Fruit fly (Drosophila melanogaster): ENCODE data around the gene CG14391.

CG14391 gene

DNA sequence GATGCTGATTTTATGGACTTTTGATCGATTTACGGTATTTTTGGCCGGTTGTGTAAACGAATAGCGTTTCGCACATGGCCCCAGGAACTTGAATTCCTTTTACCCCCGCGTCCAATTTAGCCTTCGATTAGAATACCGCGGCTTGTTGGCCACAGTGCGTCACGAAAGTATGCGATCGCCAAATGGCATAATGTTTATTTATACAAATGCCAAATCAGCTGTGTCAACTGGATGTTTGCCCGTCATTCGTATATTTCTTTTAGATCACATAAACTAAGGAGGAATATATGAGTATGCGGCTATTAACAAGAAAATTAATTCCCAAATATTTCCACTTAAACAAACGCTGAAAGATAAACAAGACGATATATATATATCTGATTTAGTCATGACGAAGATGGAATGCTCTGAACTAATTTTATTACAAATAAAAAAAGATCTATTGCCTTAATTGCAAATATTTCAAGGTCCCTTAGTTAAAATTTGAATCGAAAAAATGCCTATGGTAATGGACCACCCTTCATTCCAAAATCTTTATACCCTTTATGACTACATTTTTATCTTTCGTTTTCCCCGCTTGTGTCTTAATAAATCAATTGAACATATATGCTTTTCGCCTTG lies 37.6 kb downstream of the CG14391 start (continued):
- TF ChIP-seq slbo (GFP tag; IDR thresholded peaks at IDR 0.05) (peak; percentile 55), CG4360 (GFP tag; IDR thresholded peaks at IDR 0.05) (no peak), Bteb2 (GFP tag; optimal IDR thresholded peaks at IDR 0.05) (no peak), stwl (tag; optimal IDR thresholded peaks at IDR 0.05) (no peak), CG2120 (GFP tag; optimal IDR thresholded peaks at IDR 0.05) (peak; percentile 64), gro (GFP tag; optimal IDR thresholded peaks at IDR 0.05) (peak; percentile 0), CG13624 (GFP tag; optimal IDR thresholded peaks at IDR 0.05) (peak; percentile 14), CG13424 (tag; optimal IDR thresholded peaks at IDR 0.05) (peak; percentile 8), ro (GFP tag; IDR thresholded peaks at IDR 0.05) (no peak), esg (GFP tag; conservative IDR thresholded peaks at IDR 0.05) (no peak), BtbVII (GFP tag; optimal IDR thresholded peaks at IDR 0.05) (peak; percentile 43), CG15601 (tag; optimal IDR thresholded peaks at IDR 0.05) (no peak), CG15696 (tag; optimal IDR thresholded peaks at IDR 0.05) (no peak), abd-A (tag; optimal IDR thresholded peaks at IDR 0.05) (peak; percentile 12), mirr (GFP tag; optimal IDR thresholded peaks at IDR 0.05) (peak; percentile 27), kay (GFP tag; optimal IDR thresholded peaks at IDR 0.05) (no peak), nmo (GFP tag; optimal IDR thresholded peaks at IDR 0.05) (no peak), vvl (GFP tag; IDR thresholded peaks at IDR 0.05) (no peak), jumu (GFP tag; optimal IDR thresholded peaks at IDR 0.05) (no peak), CG31441 (GFP tag; IDR thresholded peaks at IDR 0.05) (no peak), fru (optimal IDR thresholded peaks at IDR 0.05) (no peak), MTF-1 (GFP tag; optimal IDR thresholded peaks at IDR 0.05; ENCODE audit: borderline replicate concordance) (no peak), CG3847 (GFP tag; IDR thresholded peaks at IDR 0.05) (peak; percentile 40; the same call in 1 of the 2 replicates), HmgZ (tag; optimal IDR thresholded peaks at IDR 0.05) (no peak), Myb (GFP tag; optimal IDR thresholded peaks at IDR 0.05) (no peak), MBD-R2 (GFP tag; IDR thresholded peaks at IDR 0.05) (0 out of 2 replicates have a peak, but pooled peaks have one; percentile 7)

dm6 chr3R:12654253-12654623 lies 40.4 kb downstream of the CG14391 start, which contains the start of gene CG6225:
Gene CG6225, plus strand, starts transcription at chr3R:12654577.
- 0 out of 3 replicates have a peak, but pooled peaks have one; percentile 2 for TF ChIP-seq otp (GFP tag; IDR thresholded peaks at IDR 0.05)
- TF ChIP-seq zen (tag; optimal IDR thresholded peaks at IDR 0.05) = no peak
- 0 out of 3 replicates have a peak, but pooled peaks have one; percentile 3 for TF ChIP-seq so (GFP tag; IDR thresholded peaks at IDR 0.05)
- TF ChIP-seq klu (GFP tag; IDR thresholded peaks at IDR 0.05) = no peak
- peak; percentile 77 for TF ChIP-seq z (GFP tag; IDR thresholded peaks at IDR 0.05)
- TF ChIP-seq HmgZ (tag; optimal IDR thresholded peaks at IDR 0.05) = no peak
- TF ChIP-seq CG6175 (GFP tag; IDR thresholded peaks at IDR 0.05) = peak; percentile 4; the same call in 1 of the 3 replicates
- 0 out of 3 replicates have a peak, but pooled peaks have one; percentile 17 for TF ChIP-seq zen2 (GFP tag; IDR thresholded peaks at IDR 0.05; ENCODE audit: partially characterized antibody)
- peak; percentile 30; the same call in 1 of the 4 replicates for TF ChIP-seq chinmo (GFP tag; IDR thresholded peaks at IDR 0.05; ENCODE audit: partially characterized antibody)
- no peak for TF ChIP-seq BEAF-32 (GFP tag; optimal IDR thresholded peaks at IDR 0.05)
- TF ChIP-seq CG17361 (GFP tag; IDR thresholded peaks at IDR 0.05) = 0 out of 3 replicates have a peak, but pooled peaks have one; percentile 6
- 0 out of 2 replicates have a peak, but pooled peaks have one; percentile 2 for TF ChIP-seq CG43689 (GFP tag; IDR thresholded peaks at IDR 0.05)
- peak; percentile 29 to 54 for TF ChIP-seq Trl (optimal IDR thresholded peaks at IDR 0.05)
- TF ChIP-seq Trl (GFP tag; optimal IDR thresholded peaks at IDR 0.05) = no peak
- TF ChIP-seq CG1832 (GFP tag; optimal IDR thresholded peaks at IDR 0.05) = peak; percentile 29
- peak; percentile 20 for TF ChIP-seq CG12769 (tag; optimal IDR thresholded peaks at IDR 0.05)
- no peak for TF ChIP-seq HmgD (GFP tag; optimal IDR thresholded peaks at IDR 0.05)
- TF ChIP-seq stc (GFP tag; IDR thresholded peaks at IDR 0.05) = peak; percentile 4; the same call in 1 of the 2 replicates
- peak; percentile 19 for TF ChIP-seq cg (GFP tag; optimal IDR thresholded peaks at IDR 0.05)
- peak; percentile 73 for TF ChIP-seq crol (GFP tag; IDR thresholded peaks at IDR 0.05)
- peak; percentile 3 for TF ChIP-seq CG18262 (tag; optimal IDR thresholded peaks at IDR 0.05)
